Worm (Caenorhabditis elegans) whole organism, late embryonic: Measurements from ENCODE around the gene fbxa-75.

ENCODE experiments used
- K02D7.2 ChIP-seq: sonication (generic microtip); optimal IDR thresholded peaks from 2 replicates; lab custom pipeline; 2017; ENCODE audit warnings: mild to moderate bottlenecking, missing genetic modification characterization, missing compliant biosample characterization
- T23F11.4 ChIP-seq: fragments of 200-800 bp; sonication (Bioruptor generic); optimal IDR thresholded peaks from 2 replicates; lab custom pipeline; 2018; ENCODE audit warnings: mild to moderate bottlenecking, missing genetic modification characterization, missing compliant biosample characterization
- Y22D7AL.16 ChIP-seq: sonication (generic microtip); optimal IDR thresholded peaks from 2 replicates; lab custom pipeline; 2016; ENCODE audit warnings: missing genetic modification characterization, missing compliant biosample characterization
- ceh-14 ChIP-seq: sonication (generic microtip); optimal IDR thresholded peaks from 2 replicates; lab custom pipeline; 2016; ENCODE audit warnings: missing genotype, missing genetic modification characterization, missing compliant biosample characterization
- ceh-2 ChIP-seq: sonication (generic microtip); optimal IDR thresholded peaks from 2 replicates; lab custom pipeline; 2016; ENCODE audit warnings: missing genotype, missing genetic modification characterization, missing compliant biosample characterization
- ceh-22 ChIP-seq: sonication (generic microtip); optimal IDR thresholded peaks from 2 replicates; lab custom pipeline; 2017; ENCODE audit warnings: missing biosample characterization, missing genetic modification characterization
- ceh-24 ChIP-seq: sonication (generic microtip); optimal IDR thresholded peaks from 2 replicates; lab custom pipeline; 2016; ENCODE audit warnings: mild to moderate bottlenecking, missing genetic modification characterization, missing compliant biosample characterization
- ceh-30 ChIP-seq: fragments of 150-350 bp; optimal IDR thresholded peaks from 2 replicates; lab custom pipeline; 2014; ENCODE audit warnings: missing biosample characterization, missing genetic modification characterization
- ceh-31 ChIP-seq: sonication (generic microtip); optimal IDR thresholded peaks from 2 replicates; lab custom pipeline; 2016; ENCODE audit warnings: missing genetic modification characterization, missing compliant biosample characterization
- ceh-34 ChIP-seq: sonication (generic microtip); optimal IDR thresholded peaks from 2 replicates; lab custom pipeline; 2016; ENCODE audit warnings: mild to moderate bottlenecking, missing genetic modification characterization, missing compliant biosample characterization
- ceh-6 ChIP-seq: fragments of 200-800 bp; sonication (Bioruptor generic); optimal IDR thresholded peaks from 2 replicates; lab custom pipeline; 2018; ENCODE audit warnings: mild to moderate bottlenecking, missing genetic modification characterization, missing compliant biosample characterization
- ceh-9 ChIP-seq: sonication (generic microtip); optimal IDR thresholded peaks from 2 replicates; lab custom pipeline; 2016; ENCODE audit warnings: mild to moderate bottlenecking, missing genetic modification characterization, inconsistent platforms, missing compliant biosample characterization
- che-1 ChIP-seq: sonication (generic microtip); optimal IDR thresholded peaks from 2 replicates; lab custom pipeline; 2016; ENCODE audit warnings: mild to moderate bottlenecking, missing genetic modification characterization, missing compliant biosample characterization
- dmd-4 ChIP-seq: sonication (generic microtip); optimal IDR thresholded peaks from 2 replicates; lab custom pipeline; 2016; ENCODE audit warnings: borderline replicate concordance, missing genetic modification characterization, missing compliant biosample characterization
- elt-2 ChIP-seq: sonication (generic microtip); optimal IDR thresholded peaks from 2 replicates; lab custom pipeline; 2016; ENCODE audit warnings: missing genetic modification reagents, missing genetic modification characterization, missing compliant biosample characterization
- ets-4 ChIP-seq: sonication (generic microtip); optimal IDR thresholded peaks from 2 replicates; lab custom pipeline; 2016; ENCODE audit warnings: missing genetic modification characterization, missing compliant biosample characterization
- eyg-1 ChIP-seq: sonication (generic microtip); optimal IDR thresholded peaks from 2 replicates; lab custom pipeline; 2016; ENCODE audit warnings: missing genotype, missing genetic modification characterization, missing compliant biosample characterization
- fkh-10 ChIP-seq: fragments of 150-350 bp; optimal IDR thresholded peaks from 2 replicates; lab custom pipeline; 2014; ENCODE audit warnings: missing biosample characterization, missing genetic modification reagents, missing genetic modification characterization
- fkh-6 ChIP-seq: sonication (generic microtip); optimal IDR thresholded peaks from 2 replicates; lab custom pipeline; 2016; ENCODE audit warnings: missing genetic modification characterization, missing compliant biosample characterization
- gmeb-2 ChIP-seq: sonication (generic microtip); optimal IDR thresholded peaks from 2 replicates; lab custom pipeline; 2016; ENCODE audit warnings: missing genetic modification characterization, inconsistent platforms, missing compliant biosample characterization
- hlh-13 ChIP-seq: fragments of 200-800 bp; sonication (Bioruptor generic); optimal IDR thresholded peaks from 2 replicates; lab custom pipeline; 2018; ENCODE audit warnings: mild to moderate bottlenecking, missing genetic modification characterization, missing compliant biosample characterization
- hlh-6 ChIP-seq: sonication (generic microtip); optimal IDR thresholded peaks from 2 replicates; lab custom pipeline; 2016; ENCODE audit warnings: missing genotype, missing genetic modification characterization, missing compliant biosample characterization
- lin-11 ChIP-seq: fragments of 200-800 bp; sonication (Bioruptor generic); optimal IDR thresholded peaks from 2 replicates; lab custom pipeline; 2018; ENCODE audit warnings: mild to moderate bottlenecking, missing genetic modification characterization, missing compliant biosample characterization
- madf-2 ChIP-seq: sonication (generic microtip); optimal IDR thresholded peaks from 2 replicates; lab custom pipeline; 2017; ENCODE audit warnings: missing genetic modification characterization, missing compliant biosample characterization
- nhr-232 ChIP-seq: sonication (generic microtip); optimal IDR thresholded peaks from 2 replicates; lab custom pipeline; 2016; ENCODE audit warnings: missing genetic modification characterization, missing compliant biosample characterization
- npax-4 ChIP-seq: sonication (generic microtip); optimal IDR thresholded peaks from 2 replicates; lab custom pipeline; 2016; ENCODE audit warnings: missing genetic modification characterization, missing compliant biosample characterization
- pat-9 ChIP-seq: fragments of 200-800 bp; sonication (Bioruptor generic); optimal IDR thresholded peaks from 2 replicates; lab custom pipeline; 2018; ENCODE audit warnings: mild to moderate bottlenecking, missing genetic modification characterization, moderate library complexity, missing compliant biosample characterization
- pax-1 ChIP-seq: fragments of 150-350 bp; optimal IDR thresholded peaks from 2 replicates; lab custom pipeline; 2014; ENCODE audit warnings: missing biosample characterization, missing genetic modification characterization
- pqm-1 ChIP-seq: sonication (generic microtip); optimal IDR thresholded peaks from 2 replicates; lab custom pipeline; 2016; ENCODE audit warnings: missing genetic modification characterization, missing compliant biosample characterization
- pros-1 ChIP-seq: fragments of 150-350 bp; optimal IDR thresholded peaks from 2 replicates; lab custom pipeline; 2014; ENCODE audit warnings: missing biosample characterization, missing genetic modification reagents, missing genetic modification characterization
- ref-2 ChIP-seq: sonication (generic microtip); optimal IDR thresholded peaks from 2 replicates; lab custom pipeline; 2016; ENCODE audit warnings: missing genetic modification characterization, missing compliant biosample characterization
- rnt-1 ChIP-seq: sonication (generic microtip); optimal IDR thresholded peaks from 2 replicates; lab custom pipeline; 2016; ENCODE audit warnings: missing genetic modification characterization, missing compliant biosample characterization
- sdc-2 ChIP-seq: sonication (generic microtip); optimal IDR thresholded peaks from 2 replicates; lab custom pipeline; 2016; ENCODE audit warnings: missing genotype, missing genetic modification characterization, missing compliant biosample characterization
- sox-2 ChIP-seq: fragments of 200-800 bp; sonication (Bioruptor generic); IDR thresholded peaks from 2 replicates; pipeline ENCODE4 v1.3.6; 2022; ENCODE audit warnings: missing genetic modification reagents, missing genetic modification characterization, missing compliant biosample characterization
- sox-4 ChIP-seq: sonication (generic microtip); optimal IDR thresholded peaks from 2 replicates; lab custom pipeline; 2017; ENCODE audit warnings: mild to moderate bottlenecking, missing genetic modification characterization, inconsistent platforms, missing compliant biosample characterization
- syd-9 ChIP-seq: sonication (generic microtip); optimal IDR thresholded peaks from 2 replicates; lab custom pipeline; 2016; ENCODE audit warnings: mild to moderate bottlenecking, missing genetic modification characterization, moderate library complexity, missing compliant biosample characterization
- tbx-2 ChIP-seq: sonication (generic microtip); optimal IDR thresholded peaks from 2 replicates; lab custom pipeline; 2016; ENCODE audit warnings: missing genetic modification characterization, missing compliant biosample characterization
- tbx-7 ChIP-seq: sonication (generic microtip); optimal IDR thresholded peaks from 2 replicates; lab custom pipeline; 2016; ENCODE audit warnings: missing genotype, missing genetic modification characterization, missing compliant biosample characterization
- unc-3 ChIP-seq, 2 experiments: fragments of 200-800 bp in 1 of 2; sonication (Bioruptor generic) in 1 of 2; sonication (generic microtip) in 1 of 2; conservative IDR thresholded peaks in 1 of 2; optimal IDR thresholded peaks in 1 of 2; 2 replicates each; pipeline versions ENCODE4 v1.3.6 to Lab custom; 2016 to 2022; ENCODE audit warnings: missing compliant biosample characterization in 2 of 2, missing genetic modification characterization in 2 of 2, missing genetic modification reagents in 1 of 2
- unc-55 ChIP-seq: sonication (generic microtip); optimal IDR thresholded peaks from 2 replicates; lab custom pipeline; 2017; ENCODE audit warnings: missing biosample characterization, missing genetic modification reagents, missing genetic modification characterization
- zip-5 ChIP-seq: sonication (generic microtip); optimal IDR thresholded peaks from 2 replicates; lab custom pipeline; 2016; ENCODE audit warnings: missing genetic modification characterization, missing compliant biosample characterization
- ztf-16 ChIP-seq: sonication (generic microtip); optimal IDR thresholded peaks from 2 replicates; lab custom pipeline; 2017; ENCODE audit warnings: missing genetic modification characterization, missing compliant biosample characterization

fbxa-75 gene

DNA sequence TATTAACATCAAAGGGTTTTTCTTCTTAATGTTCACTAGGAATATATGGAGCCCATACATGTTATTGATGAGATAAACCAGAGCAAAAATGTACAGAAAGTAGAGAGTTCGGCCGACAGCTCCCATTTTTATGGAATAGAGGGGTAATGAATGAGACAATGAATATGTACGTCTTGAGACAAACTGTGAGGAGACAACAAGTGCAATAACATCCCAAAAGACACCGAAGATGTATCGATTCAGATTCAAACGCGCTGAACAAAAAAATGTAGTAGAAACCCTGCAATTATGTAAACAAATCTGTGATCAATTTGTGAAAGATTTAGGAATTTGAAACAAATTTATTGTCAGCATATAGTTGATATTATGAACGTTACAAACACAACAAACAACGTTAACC lies 43.5 kb downstream of the fbxa-75 start:
- TF ChIP-seq lin-11 (tag; lab: Kevin White, UChicago): no peak
- TF ChIP-seq ceh-2 (tag; lab: Kevin White, UChicago): no peak
- no peak for TF ChIP-seq ceh-22 (tag; lab: Kevin White, UChicago)
- TF ChIP-seq sox-4 (tag; lab: Kevin White, UChicago): no peak
- no peak for TF ChIP-seq fkh-6 (tag; lab: Kevin White, UChicago)
- no peak for TF ChIP-seq Y22D7AL.16
- TF ChIP-seq madf-2: no peak
- no peak for TF ChIP-seq zip-5 (tag; lab: Kevin White, UChicago)
- TF ChIP-seq ceh-24 (tag; lab: Kevin White, UChicago): no peak
- no peak for TF ChIP-seq che-1 (tag; lab: Kevin White, UChicago)
- TF ChIP-seq pros-1: no peak
- no peak for TF ChIP-seq fkh-10 (GFP tag; lab: Kevin White, UChicago)
- no peak for TF ChIP-seq ceh-6 (GFP tag; lab: Kevin White, UChicago)
- TF ChIP-seq tbx-2 (tag; lab: Kevin White, UChicago): no peak
- TF ChIP-seq T23F11.4 (GFP tag; lab: Kevin White, UChicago): no peak

DNA sequence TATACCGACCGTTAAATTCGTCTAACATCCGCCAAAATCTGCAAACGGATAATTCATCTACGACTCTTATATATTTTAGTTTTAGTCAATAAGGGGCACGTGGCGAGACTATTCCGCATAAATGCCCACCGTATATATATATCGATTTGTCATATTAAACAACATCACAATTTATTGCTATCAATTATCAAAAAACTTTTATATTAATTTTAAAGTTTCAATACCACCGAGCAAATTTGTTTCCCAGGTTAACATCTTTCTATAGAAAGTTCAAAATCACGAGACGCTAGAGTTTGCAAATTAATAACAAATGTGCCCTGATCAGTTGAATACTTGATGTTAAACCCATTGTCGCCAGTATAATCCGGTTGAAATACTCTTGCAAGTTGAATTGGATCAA lies 44.0 kb downstream of the fbxa-75 start, which contains the start of gene Y82E9BL.5:
Gene Y82E9BL.5 (minus strand): TSS at position 101 of the 400 bp plus-strand sequence.
- TF ChIP-seq hlh-6 (tag; lab: Kevin White, UChicago): no peak
- TF ChIP-seq tbx-7 (tag; lab: Kevin White, UChicago): no peak
- TF ChIP-seq syd-9 (tag; lab: Kevin White, UChicago): no peak

DNA sequence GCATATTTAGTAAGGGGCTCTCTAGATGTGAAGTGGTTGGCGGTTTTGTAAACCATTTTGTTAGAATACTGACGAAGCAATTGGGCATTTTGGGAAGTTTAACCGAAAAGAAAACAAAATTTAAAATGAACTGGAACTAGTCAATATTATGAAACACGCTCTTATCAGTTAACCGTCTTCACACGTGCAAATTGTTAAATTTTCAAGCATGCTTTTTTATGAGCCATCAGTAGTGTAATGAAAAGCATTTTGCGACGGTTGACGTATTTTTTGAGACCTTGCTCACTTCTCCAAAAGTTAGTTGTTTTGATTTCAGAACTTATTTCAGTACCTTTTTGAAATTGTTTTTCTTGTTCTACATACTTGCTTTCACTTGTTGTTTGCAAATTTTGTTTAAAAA lies 45.8 kb downstream of the fbxa-75 start, which contains the start of gene fbxa-25:
Gene fbxa-25 (minus strand): TSS at position 138 of the 400 bp plus-strand sequence.
- TF ChIP-seq eyg-1 (no peak), che-1 (tag; lab: Kevin White, UChicago) (no peak), ceh-22 (tag; lab: Kevin White, UChicago) (no peak), tbx-7 (tag; lab: Kevin White, UChicago) (no peak), syd-9 (tag; lab: Kevin White, UChicago) (no peak)

DNA sequence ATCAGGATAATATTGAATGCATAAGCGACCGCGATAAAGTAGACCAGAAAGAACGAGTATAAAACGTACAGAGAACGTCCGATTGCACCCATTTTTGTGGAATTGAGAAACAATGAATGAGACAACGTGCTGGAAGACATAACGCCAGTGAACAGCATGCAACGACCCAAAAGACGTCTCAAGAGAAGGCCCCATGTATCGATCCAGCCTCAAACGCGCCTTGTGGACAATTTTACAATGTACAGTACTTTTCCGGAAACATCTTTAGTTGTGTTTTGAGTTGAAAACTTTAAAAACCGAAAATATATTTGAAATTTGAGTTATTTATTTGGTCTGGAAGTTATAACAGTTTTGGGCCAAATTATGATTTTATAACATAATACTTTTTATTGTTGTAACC lies 47.2 kb downstream of the fbxa-75 start, which contains the start of gene Y82E9BL.3:
Gene Y82E9BL.3 (minus strand): TSS at position 101 of the 400 bp plus-strand sequence.
- TF ChIP-seq ztf-16 (tag; lab: Kevin White, UChicago) (no peak), sox-2 (no peak), fkh-10 (GFP tag; lab: Kevin White, UChicago) (no peak), tbx-7 (tag; lab: Kevin White, UChicago) (no peak), gmeb-2 (no peak), sdc-2 (tag; lab: Kevin White, UChicago) (no peak), pqm-1 (tag; lab: Kevin White, UChicago) (no peak), hlh-13 (GFP tag; lab: Kevin White, UChicago) (no peak), ceh-9 (no peak), K02D7.2 (tag; lab: Kevin White, UChicago) (no peak), pax-1 (tag; lab: Kevin White, UChicago) (no peak), che-1 (tag; lab: Kevin White, UChicago) (no peak), unc-55 (GFP tag; lab: Kevin White, UChicago) (no peak), lin-11 (tag; lab: Kevin White, UChicago) (no peak), ceh-14 (no peak), ets-4 (no peak)

DNA sequence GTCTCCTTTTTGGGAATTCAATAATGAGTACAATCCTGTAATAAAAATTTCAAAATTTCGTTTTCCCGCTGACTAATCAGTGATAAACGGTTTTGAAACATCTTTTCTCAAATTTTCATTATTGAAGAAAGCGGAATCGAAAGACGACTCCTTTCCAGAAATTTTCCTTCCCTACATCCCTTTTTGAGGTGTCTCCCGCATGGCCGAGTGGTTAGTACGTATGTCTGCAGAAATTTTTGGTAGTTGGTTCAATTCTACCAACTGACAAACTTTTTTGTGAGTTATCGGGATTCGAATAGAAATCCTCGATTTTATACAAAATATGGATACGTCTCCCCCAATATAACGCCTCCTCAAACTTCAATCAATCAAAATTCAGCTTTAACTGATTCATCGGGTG lies 51.0 kb downstream of the fbxa-75 start:
- TF ChIP-seq ceh-34 (tag; lab: Kevin White, UChicago) (no peak), Y22D7AL.16 (no peak), nhr-232 (tag; lab: Kevin White, UChicago) (no peak), unc-3 (GFP tag; conservative IDR thresholded peaks at IDR 0.05; lab: Robert Waterston, UW) (no peak), unc-3 (tag; optimal IDR thresholded peaks at IDR 0.05; lab: Kevin White, UChicago) (no peak), pax-1 (tag; lab: Kevin White, UChicago) (no peak), elt-2 (tag; lab: Kevin White, UChicago) (no peak), ceh-30 (no peak), lin-11 (tag; lab: Kevin White, UChicago) (no peak), ref-2 (tag; lab: Kevin White, UChicago) (no peak), sox-2 (no peak), sox-4 (tag; lab: Kevin White, UChicago) (no peak), eyg-1 (no peak), npax-4 (tag; lab: Kevin White, UChicago) (no peak), pros-1 (no peak), rnt-1 (no peak), dmd-4 (tag; lab: Kevin White, UChicago) (no peak), ceh-31 (tag; lab: Kevin White, UChicago) (no peak), T23F11.4 (GFP tag; lab: Kevin White, UChicago) (no peak), pat-9 (no peak)
- TF ChIP-seq, all 69 proteins: peak for 0
